Worm (Caenorhabditis elegans): ENCODE measurements around the gene ser-1.

The ser-1 gene

DNA sequence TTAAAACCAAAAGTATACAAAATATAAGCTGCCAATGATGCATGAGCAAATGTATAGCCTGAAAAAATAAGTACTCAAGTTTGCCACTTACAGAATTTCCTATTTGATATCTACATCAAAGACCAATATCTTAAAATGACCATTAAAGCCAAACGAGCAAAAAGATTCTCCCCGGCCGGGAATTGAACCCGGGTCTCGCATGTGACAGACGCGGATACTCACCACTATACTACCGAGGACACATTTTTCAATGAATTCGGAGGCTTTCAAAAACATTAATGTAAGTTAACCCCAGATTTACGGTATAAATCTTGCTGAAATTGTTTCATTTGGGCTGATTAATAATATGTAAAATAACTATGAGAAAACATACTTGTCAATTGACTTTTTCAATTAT lies 38.6 kb downstream of the ser-1 start (continued):
- TF ChIP-seq madf-6 (GFP tag; IDR thresholded peaks at IDR 0.05), result peak; percentile 34; the same call in 1 of the 2 replicates
- TF ChIP-seq hsf-1 (GFP tag; IDR thresholded peaks at IDR 0.05), result no peak
- peak; percentile 19 for TF ChIP-seq snpc-1.3 (tag; optimal IDR thresholded peaks at IDR 0.05; ENCODE audit: insufficient read depth)
- TF ChIP-seq F22D6.2 (tag; optimal IDR thresholded peaks at IDR 0.05), result no peak
- TF ChIP-seq F49E8.2 (tag; optimal IDR thresholded peaks at IDR 0.05; ENCODE audit: insufficient read depth), result no peak
- TF ChIP-seq F52B5.7 (tag; optimal IDR thresholded peaks at IDR 0.05), result no peak
- peak; percentile 39; the same call in 1 of the 2 replicates for TF ChIP-seq hmg-1.2 (GFP tag; IDR thresholded peaks at IDR 0.05)
- TF ChIP-seq ZK185.1 (tag; optimal IDR thresholded peaks at IDR 0.05; ENCODE audit: poor library complexity, severe bottlenecking), result no peak
- TF ChIP-seq K12H6.12 (tag; optimal IDR thresholded peaks at IDR 0.05), result no peak
- TF ChIP-seq B0336.3 (GFP tag; IDR thresholded peaks at IDR 0.05), result no peak
- peak; percentile 56 for TF ChIP-seq pbrm-1 (GFP tag; IDR thresholded peaks at IDR 0.05)
- TF ChIP-seq bed-1 (GFP tag; IDR thresholded peaks at IDR 0.05), result no peak
- TF ChIP-seq B0261.1 (tag; optimal IDR thresholded peaks at IDR 0.05), result peak; percentile 73
- TF ChIP-seq gei-17 (GFP tag; optimal IDR thresholded peaks at IDR 0.05), result no peak
- no peak for TF ChIP-seq mcd-1 (GFP tag; IDR thresholded peaks at IDR 0.05)
- TF ChIP-seq K11D2.4 (GFP tag; IDR thresholded peaks at IDR 0.05), result no peak
- TF ChIP-seq xnd-1 (tag; optimal IDR thresholded peaks at IDR 0.05), result no peak
- TF ChIP-seq unc-62 (GFP tag; optimal IDR thresholded peaks at IDR 0.05), result no peak
- TF ChIP-seq pha-4 (tag; optimal IDR thresholded peaks at IDR 0.05), result no peak
- TF ChIP-seq somi-1 (GFP tag; optimal IDR thresholded peaks at IDR 0.05), result no peak
- TF ChIP-seq mxl-1 (tag; optimal IDR thresholded peaks at IDR 0.05), result peak; percentile 48
- no peak for TF ChIP-seq snpc-4 (GFP tag; optimal IDR thresholded peaks at IDR 0.05)
- peak in 3 of 4 experiments; percentile 12 to 51 (median 33) for TF ChIP-seq snpc-4 (tag; optimal IDR thresholded peaks at IDR 0.05)
- no peak for TF ChIP-seq dpff-1 (tag; optimal IDR thresholded peaks at IDR 0.05)
- TF ChIP-seq hlh-12 (tag; optimal IDR thresholded peaks at IDR 0.05), result no peak
- TF ChIP-seq die-1 (tag; optimal IDR thresholded peaks at IDR 0.05), result peak; percentile 45
- no peak for TF ChIP-seq lag-1 (GFP tag; IDR thresholded peaks at IDR 0.05)
- TF ChIP-seq tbp1 (GFP tag; optimal IDR thresholded peaks at IDR 0.05), result peak; percentile 85
- no peak for TF ChIP-seq dpl-1 (GFP tag; optimal IDR thresholded peaks at IDR 0.05)
- TF ChIP-seq nhr-90 (tag; optimal IDR thresholded peaks at IDR 0.05), result peak; percentile 35
- TF ChIP-seq tbx-9 (tag; optimal IDR thresholded peaks at IDR 0.05; ENCODE audit: borderline replicate concordance), result no peak
- no peak for TF ChIP-seq egrh-3 (GFP tag; IDR thresholded peaks at IDR 0.05)
- no peak for TF ChIP-seq attf-3 (GFP tag; conservative IDR thresholded peaks at IDR 0.05)
- no peak for TF ChIP-seq C17E4.6 (GFP tag; IDR thresholded peaks at IDR 0.05)
- peak; percentile 67 for TF ChIP-seq lin-26 (GFP tag; IDR thresholded peaks at IDR 0.05)
- TF ChIP-seq ceh-40 (GFP tag; IDR thresholded peaks at IDR 0.05), result 0 out of 2 replicates have a peak, but pooled peaks have one; percentile 8
- TF ChIP-seq ztf-18 (tag; optimal IDR thresholded peaks at IDR 0.05), result peak; percentile 48
- TF ChIP-seq ztf-26 (tag; optimal IDR thresholded peaks at IDR 0.05), result peak; percentile 5
- TF ChIP-seq ama-1 (optimal IDR thresholded peaks at IDR 0.05), result no peak
- peak in 1 of 2 experiments; percentile 56 for TF ChIP-seq ama-1 (GFP tag; optimal IDR thresholded peaks at IDR 0.05)
- no peak for TF ChIP-seq ceh-58 (GFP tag; IDR thresholded peaks at IDR 0.05)
- no peak for TF ChIP-seq ztf-28 (GFP tag; IDR thresholded peaks at IDR 0.05)

DNA sequence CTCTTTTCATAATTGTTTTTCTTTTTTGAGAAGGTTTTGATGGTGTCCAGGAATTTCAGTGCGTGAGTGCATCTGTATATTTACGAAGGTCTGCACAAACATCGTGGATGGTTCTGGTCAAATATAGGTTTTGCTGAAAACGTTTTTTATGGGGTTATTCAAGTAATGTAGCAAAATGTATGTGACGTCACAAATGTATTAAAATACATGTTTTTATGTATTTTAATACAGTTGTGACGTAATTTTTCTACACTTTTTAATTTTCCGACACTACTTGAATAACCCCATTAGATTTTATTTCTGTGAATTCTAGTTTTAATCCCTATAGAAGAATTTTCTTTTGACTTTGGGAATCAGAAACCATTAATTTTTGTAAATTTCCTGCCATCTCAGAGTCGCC lies 39.2 kb downstream of the ser-1 start:
- TF ChIP-seq nfyb-1 (GFP tag; IDR thresholded peaks at IDR 0.05), result no peak
- TF ChIP-seq ceh-91 (GFP tag; IDR thresholded peaks at IDR 0.05), result no peak
- no peak for TF ChIP-seq repo-1 (tag; optimal IDR thresholded peaks at IDR 0.05)
- no peak for TF ChIP-seq ceh-40 (GFP tag; IDR thresholded peaks at IDR 0.05)
- TF ChIP-seq T26A5.8 (tag; optimal IDR thresholded peaks at IDR 0.05), result no peak
- no peak for TF ChIP-seq bed-2 (GFP tag; IDR thresholded peaks at IDR 0.05)
- TF ChIP-seq unc-130 (GFP tag; optimal IDR thresholded peaks at IDR 0.05), result no peak
- TF ChIP-seq lsl-1 (GFP tag; optimal IDR thresholded peaks at IDR 0.05), result no peak
- no peak for TF ChIP-seq lin-40 (tag; optimal IDR thresholded peaks at IDR 0.05)
- TF ChIP-seq ccch-3 (GFP tag; optimal IDR thresholded peaks at IDR 0.05), result no peak
- TF ChIP-seq hlh-26 (GFP tag; conservative IDR thresholded peaks at IDR 0.05), result no peak
- no peak for TF ChIP-seq ets-4 (GFP tag; optimal IDR thresholded peaks at IDR 0.05)

Measured in whole organism, young adult.